Worm (Caenorhabditis elegans): ENCODE results near the gene ttr-19.

ttr-19 gene

DNA sequence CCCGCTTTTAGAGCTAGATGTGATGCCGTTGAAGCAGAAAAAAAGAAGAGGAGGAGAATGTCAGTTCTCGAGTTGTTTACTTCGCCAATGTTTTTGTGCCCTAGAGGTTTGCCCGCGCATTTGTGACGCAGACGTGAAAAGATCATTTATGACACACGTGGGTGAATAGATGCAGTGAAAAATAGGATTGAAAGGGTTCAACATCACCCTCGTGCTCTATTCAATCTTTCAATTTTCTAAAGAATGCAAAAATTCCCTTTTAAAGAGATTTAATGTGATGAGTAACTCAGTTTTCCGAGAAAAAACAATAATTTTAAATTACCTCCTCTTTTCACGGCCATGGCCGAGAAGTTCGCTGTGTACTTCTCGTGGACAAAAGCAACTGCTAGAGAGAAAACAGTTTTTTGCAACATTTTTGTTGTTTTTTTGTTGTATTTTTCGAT, 19.2 kb upstream of the ttr-19 start:
- no peak for TF ChIP-seq hlh-6 (tag; optimal IDR thresholded peaks at IDR 0.05)
- peak; percentile 17 for TF ChIP-seq unc-42 (tag; optimal IDR thresholded peaks at IDR 0.05)
- TF ChIP-seq hlh-30 (tag; optimal IDR thresholded peaks at IDR 0.05; ENCODE audit: insufficient read depth), result peak; percentile 2
- no peak for TF ChIP-seq gmeb-2 (tag; optimal IDR thresholded peaks at IDR 0.05)

DNA sequence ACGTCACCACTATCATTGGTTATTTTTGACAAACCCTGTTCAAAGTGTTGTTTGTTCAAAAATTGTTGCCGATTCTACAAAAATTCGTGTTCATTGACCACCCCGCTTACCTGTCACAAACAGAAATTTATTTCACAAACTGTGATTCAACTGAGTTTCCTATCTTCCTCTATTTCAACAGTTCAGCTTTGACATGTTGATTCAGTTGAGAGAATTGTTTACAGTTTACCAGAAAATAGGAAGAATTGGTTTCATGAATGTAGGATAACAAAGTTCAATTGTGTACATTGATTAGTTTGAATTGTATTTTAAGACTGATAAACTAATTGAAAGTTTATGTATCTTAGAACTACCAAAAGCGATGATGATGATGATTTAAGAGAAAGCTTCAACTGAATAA, 18.4 kb upstream of the ttr-19 start:
- TF ChIP-seq ceh-48 (tag; optimal IDR thresholded peaks at IDR 0.05), result no peak
- TF ChIP-seq pha-2 (tag; optimal IDR thresholded peaks at IDR 0.05), result no peak
- TF ChIP-seq elt-2 (tag; optimal IDR thresholded peaks at IDR 0.05), result no peak
- no peak for TF ChIP-seq hlh-6 (tag; optimal IDR thresholded peaks at IDR 0.05)
- TF ChIP-seq che-1 (tag; optimal IDR thresholded peaks at IDR 0.05), result no peak
- TF ChIP-seq ztf-16 (tag; optimal IDR thresholded peaks at IDR 0.05), result no peak
- no peak for TF ChIP-seq ceh-2 (tag; optimal IDR thresholded peaks at IDR 0.05)
- TF ChIP-seq nhr-11 (tag; optimal IDR thresholded peaks at IDR 0.05), result no peak
- TF ChIP-seq mec-3 (tag; optimal IDR thresholded peaks at IDR 0.05; ENCODE audit: borderline replicate concordance), result no peak
- no peak for TF ChIP-seq Y22D7AL.16 (tag; optimal IDR thresholded peaks at IDR 0.05)
- TF ChIP-seq ceh-6 (GFP tag; optimal IDR thresholded peaks at IDR 0.05), result no peak
- no peak for TF ChIP-seq tbx-7 (tag; optimal IDR thresholded peaks at IDR 0.05)
- no peak for TF ChIP-seq pha-4 (tag; optimal IDR thresholded peaks at IDR 0.05)
- TF ChIP-seq sox-4 (tag; optimal IDR thresholded peaks at IDR 0.05), result no peak

DNA sequence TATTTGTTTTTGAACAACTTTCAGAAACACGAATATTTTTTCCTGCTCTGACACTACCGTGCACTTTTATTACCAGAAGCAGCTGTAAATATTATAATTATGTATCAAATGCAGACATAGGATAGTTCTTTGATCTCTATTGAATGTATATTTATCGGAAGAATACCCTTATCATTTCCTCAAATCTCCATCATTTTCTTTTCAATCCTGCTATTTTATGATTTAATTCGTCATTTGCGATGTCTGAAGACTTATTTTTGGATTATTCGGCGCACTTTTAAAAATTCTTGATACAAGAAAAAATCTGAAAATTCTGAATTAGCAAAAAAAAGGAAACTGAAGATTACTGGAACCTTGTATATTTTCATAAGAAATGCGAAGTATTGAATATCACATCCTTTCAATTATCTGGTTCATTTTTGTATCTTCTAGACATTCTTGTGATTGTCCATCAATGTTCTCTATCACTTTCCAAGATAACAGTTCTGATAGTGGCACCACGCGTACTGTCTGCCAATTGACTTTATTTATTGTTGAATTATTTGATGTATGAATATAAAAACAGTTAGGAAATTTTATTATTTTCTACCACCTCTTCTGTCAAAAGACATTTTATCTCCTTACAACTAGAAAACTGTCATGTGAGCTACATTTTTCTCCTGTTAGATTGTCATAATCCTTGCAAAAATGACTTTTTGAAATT, 16.9 kb upstream of the ttr-19 start:
- TF ChIP-seq ceh-24 (tag; optimal IDR thresholded peaks at IDR 0.05) (no peak), elt-2 (tag; optimal IDR thresholded peaks at IDR 0.05) (peak; percentile 76)

DNA sequence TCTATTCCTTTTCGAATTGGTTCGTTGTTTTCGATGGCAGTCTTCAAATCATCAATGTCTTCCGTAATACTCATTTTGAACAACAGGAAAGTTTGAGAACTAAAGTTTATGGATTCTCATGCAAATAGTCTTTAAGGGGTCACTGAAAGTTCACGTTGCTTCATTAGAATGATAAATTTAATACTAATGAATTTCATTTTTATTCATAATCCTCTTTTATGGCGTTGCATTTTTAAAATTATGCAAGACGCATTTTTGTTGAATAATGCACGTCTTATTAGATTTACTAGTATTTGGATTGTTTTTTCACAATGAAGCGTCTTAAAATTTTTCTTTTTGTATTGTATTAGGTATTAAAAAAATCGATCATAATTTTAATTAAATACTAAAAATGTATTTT, 15.9 kb upstream of the ttr-19 start, which contains the start of gene C12D8.9:
Gene C12D8.9, minus strand, starts transcription at position 101 of the 400 bp plus-strand sequence.
- TF ChIP-seq ceh-24 (tag; optimal IDR thresholded peaks at IDR 0.05) (no peak), unc-42 (tag; optimal IDR thresholded peaks at IDR 0.05) (no peak), nfya-1 (tag; optimal IDR thresholded peaks at IDR 0.05) (no peak), unc-3 (GFP tag; conservative IDR thresholded peaks at IDR 0.05) (no peak), unc-3 (tag; optimal IDR thresholded peaks at IDR 0.05) (no peak), eyg-1 (tag; optimal IDR thresholded peaks at IDR 0.05) (no peak), ceh-2 (tag; optimal IDR thresholded peaks at IDR 0.05) (no peak), ceh-31 (tag; optimal IDR thresholded peaks at IDR 0.05) (no peak), nhr-11 (tag; optimal IDR thresholded peaks at IDR 0.05) (no peak), ceh-45 (GFP tag; IDR thresholded peaks at IDR 0.05) (no peak), ets-4 (tag; optimal IDR thresholded peaks at IDR 0.05) (no peak), ztf-16 (tag; optimal IDR thresholded peaks at IDR 0.05) (no peak), ceh-9 (tag; optimal IDR thresholded peaks at IDR 0.05) (no peak), nhr-232 (tag; optimal IDR thresholded peaks at IDR 0.05) (no peak), pha-2 (tag; optimal IDR thresholded peaks at IDR 0.05) (no peak)

DNA sequence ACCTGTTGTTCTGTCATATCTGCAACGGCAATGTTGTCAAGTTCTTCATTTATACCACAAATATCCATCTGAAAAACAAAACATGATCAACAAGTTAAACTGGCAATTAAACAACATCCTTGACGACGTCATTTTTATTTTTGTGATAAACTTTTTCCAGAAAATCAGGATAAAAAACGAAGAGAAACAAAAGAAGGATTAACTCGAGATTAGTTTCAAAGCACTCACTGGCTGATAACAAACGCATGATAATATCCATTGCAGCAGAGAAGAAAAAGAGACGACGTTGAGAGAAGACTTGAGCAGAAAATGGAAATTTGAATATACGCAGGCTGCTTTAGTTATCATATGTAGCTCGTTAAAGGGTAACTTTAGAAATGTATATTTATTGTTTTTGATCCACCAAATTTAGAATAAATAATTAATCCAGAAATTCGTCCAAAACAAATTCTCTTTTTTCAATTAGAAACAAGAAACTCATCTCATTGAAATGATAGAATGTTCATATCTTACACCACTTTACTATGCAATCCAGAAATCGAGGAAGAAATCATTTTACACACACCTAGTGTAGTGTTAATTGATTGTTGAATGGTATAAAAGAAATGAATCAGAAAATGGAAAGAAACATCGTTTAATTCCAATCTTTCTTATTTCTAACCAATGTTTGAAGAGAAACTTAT, 14.0 kb upstream of the ttr-19 start, which contains the start of the genes C12D8.21 and col-148:
Gene C12D8.21, minus strand, starts transcription at position 68 of the 683 bp plus-strand sequence.
Gene col-148, plus strand, starts transcription at position 633 of the 683 bp plus-strand sequence.
- TF ChIP-seq pax-1 (tag; optimal IDR thresholded peaks at IDR 0.05) (no peak), ceh-31 (tag; optimal IDR thresholded peaks at IDR 0.05) (no peak), lim-6 (tag; optimal IDR thresholded peaks at IDR 0.05) (no peak), ceh-14 (tag; optimal IDR thresholded peaks at IDR 0.05) (no peak), unc-3 (GFP tag; conservative IDR thresholded peaks at IDR 0.05) (no peak), unc-3 (tag; optimal IDR thresholded peaks at IDR 0.05) (no peak), Y22D7AL.16 (tag; optimal IDR thresholded peaks at IDR 0.05) (no peak), lin-11 (tag; optimal IDR thresholded peaks at IDR 0.05) (no peak), odd-2 (tag; optimal IDR thresholded peaks at IDR 0.05) (no peak), hlh-15 (tag; optimal IDR thresholded peaks at IDR 0.05) (no peak), ceh-22 (tag; optimal IDR thresholded peaks at IDR 0.05) (no peak), ceh-18 (tag; optimal IDR thresholded peaks at IDR 0.05) (no peak), unc-42 (tag; optimal IDR thresholded peaks at IDR 0.05) (no peak)

Data from whole organism, late embryonic.